Worm (Caenorhabditis elegans): ENCODE measurements around the gene cdf-1.

The cdf-1 gene

ce11 chrX:6473698-6474314, 31.1 kb downstream of the cdf-1 start, which contains the start of the genes C15B12.4 and C15B12.8:
TSS of gene C15B12.4 (minus strand) at chrX:6473748.
TSS of gene C15B12.8 (plus strand) at chrX:6474264.
- TF ChIP-seq blmp-1 (tag; optimal IDR thresholded peaks at IDR 0.05) (no peak), drap-1 (GFP tag; optimal IDR thresholded peaks at IDR 0.05) (no peak), ceh-83 (GFP tag; optimal IDR thresholded peaks at IDR 0.05) (no peak), nhr-28 (tag; optimal IDR thresholded peaks at IDR 0.05) (no peak), ham-2 (GFP tag; optimal IDR thresholded peaks at IDR 0.05) (no peak), ceh-39 (tag; optimal IDR thresholded peaks at IDR 0.05) (no peak), nhr-2 (tag; optimal IDR thresholded peaks at IDR 0.05) (no peak), nhr-237 (tag; optimal IDR thresholded peaks at IDR 0.05) (no peak)

- TF ChIP-seq lsy-2 (tag; optimal IDR thresholded peaks at IDR 0.05) (no peak), sptf-1 (tag; optimal IDR thresholded peaks at IDR 0.05) (no peak), unc-62 (GFP tag; optimal IDR thresholded peaks at IDR 0.05) (no peak), pha-4 (tag; optimal IDR thresholded peaks at IDR 0.05) (no peak), lin-32 (GFP tag; optimal IDR thresholded peaks at IDR 0.05) (no peak), nhr-2 (tag; optimal IDR thresholded peaks at IDR 0.05) (no peak), zip-8 (tag; optimal IDR thresholded peaks at IDR 0.05) (no peak)
Observed at ce11 chrX:6468499-6468898, 36.4 kb downstream of the cdf-1 start, which contains the start of gene C15B12.9. TSS of gene C15B12.9 (plus strand) at chrX:6468799.

DNA sequence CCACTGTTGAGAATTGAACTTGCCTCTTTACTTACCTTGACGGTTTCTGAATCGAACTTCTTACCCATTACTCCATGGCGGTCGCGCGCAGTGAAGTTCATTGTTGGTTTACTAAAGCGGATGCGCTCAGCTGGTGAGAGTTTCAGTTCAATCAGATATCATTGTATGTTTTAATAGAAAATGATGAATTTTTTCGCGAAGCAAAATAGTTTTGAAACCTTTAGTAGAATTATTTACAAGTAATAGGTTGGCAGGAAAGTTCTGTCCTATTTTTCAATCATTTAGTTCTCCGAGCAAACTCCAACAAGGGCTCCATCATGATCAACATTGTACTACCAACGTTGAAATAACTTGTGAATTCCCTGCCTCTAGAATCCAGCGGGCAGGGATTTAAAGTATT, 37.5 kb downstream of the cdf-1 start, which contains the start of gene C15B12.3:
Gene C15B12.3 (minus strand): TSS at position 101 of the 400 bp plus-strand sequence.
- TF ChIP-seq lsy-2 (tag; optimal IDR thresholded peaks at IDR 0.05) = no peak
- TF ChIP-seq lin-13 (tag; optimal IDR thresholded peaks at IDR 0.05) = no peak
- TF ChIP-seq cnd-1 (tag; optimal IDR thresholded peaks at IDR 0.05) = no peak
- TF ChIP-seq zip-8 (tag; optimal IDR thresholded peaks at IDR 0.05) = no peak
- TF ChIP-seq mls-2 (tag; optimal IDR thresholded peaks at IDR 0.05) = no peak
- no peak for TF ChIP-seq mab-5 (tag; optimal IDR thresholded peaks at IDR 0.05)
- TF ChIP-seq drap-1 (GFP tag; optimal IDR thresholded peaks at IDR 0.05) = no peak
- no peak for TF ChIP-seq M03D4.4 (tag; optimal IDR thresholded peaks at IDR 0.05)
- TF ChIP-seq unc-120 (tag; optimal IDR thresholded peaks at IDR 0.05; ENCODE audit: poor library complexity, severe bottlenecking) = no peak
- no peak for TF ChIP-seq ceh-39 (tag; optimal IDR thresholded peaks at IDR 0.05)
- TF ChIP-seq elt-3 (tag; optimal IDR thresholded peaks at IDR 0.05) = no peak
- TF ChIP-seq ces-1 (GFP tag; optimal IDR thresholded peaks at IDR 0.05) = no peak
- no peak for TF ChIP-seq lin-32 (GFP tag; optimal IDR thresholded peaks at IDR 0.05)
- no peak for TF ChIP-seq sptf-1 (tag; optimal IDR thresholded peaks at IDR 0.05)

DNA sequence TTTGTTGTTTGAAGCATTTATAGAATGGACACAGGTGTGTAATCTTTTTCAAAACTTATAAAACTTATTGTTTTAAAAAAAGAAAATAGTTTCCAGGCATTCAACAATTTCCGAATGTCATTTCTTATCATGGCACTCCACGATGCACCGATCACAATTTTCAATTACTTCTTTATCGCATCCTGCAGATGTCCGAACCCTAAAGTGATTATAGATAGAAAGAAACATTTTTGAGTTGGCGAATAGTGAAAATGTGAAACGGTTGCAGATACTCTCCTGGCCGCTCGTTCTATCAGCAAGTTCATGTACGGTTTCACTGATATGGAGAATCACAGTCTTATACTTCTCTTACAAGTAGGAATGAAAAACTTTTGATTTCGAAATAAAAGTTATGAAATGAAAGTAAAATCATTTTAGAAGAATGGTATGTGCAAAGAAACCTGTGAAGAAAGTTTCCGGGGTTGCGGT, 41.9 kb downstream of the cdf-1 start, which contains the start of gene C15B12.2:
Gene C15B12.2 (plus strand): TSS at position 418 of the 468 bp plus-strand sequence.
- TF ChIP-seq ceh-43 (GFP tag; optimal IDR thresholded peaks at IDR 0.05) (no peak), bed-3 (GFP tag; optimal IDR thresholded peaks at IDR 0.05) (no peak), sem-2 (GFP tag; optimal IDR thresholded peaks at IDR 0.05) (no peak), unc-39 (tag; optimal IDR thresholded peaks at IDR 0.05) (no peak), blmp-1 (tag; optimal IDR thresholded peaks at IDR 0.05) (no peak), ztf-11 (tag; optimal IDR thresholded peaks at IDR 0.05) (no peak), tbx-8 (GFP tag; optimal IDR thresholded peaks at IDR 0.05) (no peak), pha-4 (tag; optimal IDR thresholded peaks at IDR 0.05) (no peak), lsy-2 (tag; optimal IDR thresholded peaks at IDR 0.05) (no peak), sptf-1 (tag; optimal IDR thresholded peaks at IDR 0.05) (no peak), nhr-28 (tag; optimal IDR thresholded peaks at IDR 0.05) (no peak)

DNA sequence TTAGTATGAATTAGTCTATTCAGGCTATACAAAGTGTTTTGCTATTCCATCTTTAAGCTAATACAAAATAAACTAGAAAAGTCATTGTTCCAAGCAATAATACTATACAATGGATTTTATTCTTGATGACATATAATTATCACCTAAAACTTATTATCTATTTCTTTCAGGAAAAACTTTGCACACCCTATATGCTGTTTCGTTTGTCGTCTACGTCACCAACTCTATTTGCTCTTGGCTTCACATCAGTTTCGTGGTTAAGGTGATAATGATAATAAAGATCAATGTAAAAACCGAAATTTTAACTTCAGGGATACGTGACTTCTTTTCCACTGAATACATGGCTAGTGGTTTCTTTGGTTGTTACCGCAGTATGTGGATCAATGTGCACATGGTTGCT, 42.5 kb downstream of the cdf-1 start:
- TF ChIP-seq sem-2 (GFP tag; optimal IDR thresholded peaks at IDR 0.05) = no peak
- TF ChIP-seq cnd-1 (tag; optimal IDR thresholded peaks at IDR 0.05) = no peak
- TF ChIP-seq flh-1 (GFP tag; optimal IDR thresholded peaks at IDR 0.05) = no peak
- TF ChIP-seq tbx-8 (GFP tag; optimal IDR thresholded peaks at IDR 0.05) = no peak
- TF ChIP-seq nhr-237 (tag; optimal IDR thresholded peaks at IDR 0.05) = no peak
- TF ChIP-seq mep-1 (tag; optimal IDR thresholded peaks at IDR 0.05) = no peak
- no peak for TF ChIP-seq bed-3 (GFP tag; optimal IDR thresholded peaks at IDR 0.05)
- no peak for TF ChIP-seq blmp-1 (tag; optimal IDR thresholded peaks at IDR 0.05)
- no peak for TF ChIP-seq unc-39 (tag; optimal IDR thresholded peaks at IDR 0.05)
- no peak for TF ChIP-seq unc-120 (tag; optimal IDR thresholded peaks at IDR 0.05; ENCODE audit: poor library complexity, severe bottlenecking)
- no peak for TF ChIP-seq M03D4.4 (tag; optimal IDR thresholded peaks at IDR 0.05)
- TF ChIP-seq ceh-43 (GFP tag; optimal IDR thresholded peaks at IDR 0.05) = no peak
